Fruit fly (Drosophila melanogaster) whole organism, prepupa: Measurements from ENCODE around the gene enc.

Experiments
- CG10669 ChIP-seq: fragments of 200-800 bp; sonication (Bioruptor generic); optimal IDR thresholded peaks from 3 replicates; lab custom pipeline; 2018; ENCODE audit warnings: missing biosample characterization, mild to moderate bottlenecking, missing genetic modification characterization, moderate library complexity
- CG11762 ChIP-seq: fragments of 200-800 bp; sonication (Bioruptor generic); optimal IDR thresholded peaks from 3 replicates; lab custom pipeline; 2016; ENCODE audit warnings: missing biosample characterization, missing genetic modification characterization; ENCODE audit not compliant: insufficient read depth
- CG15336 ChIP-seq: fragments of 200-800 bp; sonication (Bioruptor generic); IDR thresholded peaks from 2 replicates; pipeline ENCODE4 v1.3.6; 2022; ENCODE audit warnings: missing biosample characterization, missing genetic modification characterization
- CG31627 ChIP-seq: fragments of 200-800 bp; sonication (Bioruptor generic); optimal IDR thresholded peaks from 3 replicates; lab custom pipeline; 2016; ENCODE audit warnings: missing biosample characterization, missing genetic modification characterization
- CG32006 ChIP-seq: fragments of 200-800 bp; sonication (Bioruptor generic); optimal IDR thresholded peaks from 3 replicates; lab custom pipeline; 2017; ENCODE audit warnings: missing biosample characterization, mild to moderate bottlenecking, missing genetic modification characterization
- CG34406 ChIP-seq: fragments of 200-800 bp; sonication (Bioruptor generic); optimal IDR thresholded peaks from 3 replicates; lab custom pipeline; 2016; ENCODE audit warnings: missing biosample characterization, missing genetic modification characterization
- CG3919 ChIP-seq: fragments of 200-800 bp; sonication (Bioruptor generic); optimal IDR thresholded peaks from 3 replicates; lab custom pipeline; 2016; ENCODE audit warnings: missing biosample characterization, missing genetic modification characterization
- CG6163 ChIP-seq: fragments of 200-800 bp; sonication (Bioruptor generic); IDR thresholded peaks from 3 replicates; pipeline ENCODE4 v1.3.6; 2022; ENCODE audit warnings: missing biosample characterization, missing genetic modification characterization
- CG6276 ChIP-seq: fragments of 200-800 bp; sonication (Bioruptor generic); optimal IDR thresholded peaks from 2 replicates; lab custom pipeline; 2017; ENCODE audit warnings: missing biosample characterization, mild to moderate bottlenecking, missing genetic modification characterization
- CG6808 ChIP-seq: fragments of 200-800 bp; sonication (Bioruptor generic); optimal IDR thresholded peaks from 3 replicates; lab custom pipeline; 2017; ENCODE audit warnings: missing biosample characterization, missing genetic modification characterization, mild to moderate bottlenecking, moderate library complexity, missing genetic modification reagents
- CG8632 ChIP-seq: fragments of 200-800 bp; sonication (Bioruptor generic); optimal IDR thresholded peaks from 3 replicates; lab custom pipeline; 2016; ENCODE audit warnings: missing biosample characterization, missing genetic modification characterization
- Eip78C ChIP-seq: fragments of 200-800 bp; sonication (Bioruptor generic); peaks from one replicate; lab custom pipeline; 2016; ENCODE audit warnings: missing biosample characterization, missing genetic modification characterization
- Eip93F ChIP-seq: fragments of 200-800 bp; sonication (Bioruptor generic); optimal IDR thresholded peaks from 2 replicates; lab custom pipeline; 2016; ENCODE audit warnings: missing biosample characterization, mild to moderate bottlenecking, missing genetic modification characterization
- Ets21C ChIP-seq: fragments of 200-800 bp; sonication (Bioruptor generic); optimal IDR thresholded peaks from 3 replicates; lab custom pipeline; 2016; ENCODE audit warnings: missing biosample characterization, missing genetic modification characterization
- Ets96B ChIP-seq: fragments of 200-800 bp; optimal IDR thresholded peaks from 2 replicates; lab custom pipeline; 2019; ENCODE audit warnings: missing biosample characterization, mild to moderate bottlenecking, missing genetic modification characterization, moderate library complexity
- Hr39 ChIP-seq: fragments of 200-800 bp; sonication (Bioruptor generic); optimal IDR thresholded peaks from 2 replicates; lab custom pipeline; 2016; ENCODE audit warnings: missing biosample characterization, missing genetic modification characterization
- Hr4 ChIP-seq: fragments of 200-800 bp; sonication (Bioruptor generic); optimal IDR thresholded peaks from 3 replicates; lab custom pipeline; 2016; ENCODE audit warnings: missing biosample characterization, missing genetic modification characterization
- Lpt ChIP-seq: fragments of 200-800 bp; sonication (Bioruptor generic); optimal IDR thresholded peaks from 3 replicates; lab custom pipeline; 2016; ENCODE audit warnings: missing biosample characterization, missing genetic modification characterization
- Met ChIP-seq: fragments of 200-800 bp; sonication (Bioruptor generic); optimal IDR thresholded peaks from 3 replicates; lab custom pipeline; 2016; ENCODE audit warnings: missing biosample characterization, missing genetic modification characterization
- OdsH ChIP-seq: fragments of 200-800 bp; sonication (Bioruptor generic); optimal IDR thresholded peaks from 3 replicates; lab custom pipeline; 2016; ENCODE audit warnings: missing biosample characterization, missing genetic modification characterization
- Sox14 ChIP-seq: fragments of 200-800 bp; sonication (Bioruptor generic); optimal IDR thresholded peaks from 3 replicates; lab custom pipeline; 2016; ENCODE audit warnings: missing biosample characterization, missing genetic modification characterization
- achi ChIP-seq: fragments of 200-800 bp; sonication (Bioruptor generic); optimal IDR thresholded peaks from 3 replicates; lab custom pipeline; 2016; ENCODE audit warnings: missing biosample characterization, missing genetic modification characterization
- acj6 ChIP-seq: fragments of 200-800 bp; sonication (Bioruptor generic); optimal IDR thresholded peaks from 3 replicates; lab custom pipeline; 2016; ENCODE audit warnings: missing biosample characterization, missing genetic modification characterization
- cyc ChIP-seq: fragments of 200-800 bp; sonication (Bioruptor generic); optimal IDR thresholded peaks from 3 replicates; lab custom pipeline; 2016; ENCODE audit warnings: missing biosample characterization, missing genetic modification characterization
- dac ChIP-seq: fragments of 200-800 bp; sonication (Bioruptor generic); optimal IDR thresholded peaks from 2 replicates; lab custom pipeline; 2017; ENCODE audit warnings: missing biosample characterization, mild to moderate bottlenecking, missing genetic modification characterization
- dsx ChIP-seq: fragments of 200-800 bp; optimal IDR thresholded peaks from 3 replicates; lab custom pipeline; 2019; ENCODE audit warnings: missing biosample characterization, mild to moderate bottlenecking, missing genetic modification characterization, moderate library complexity; ENCODE audit not compliant: poor library complexity, severe bottlenecking
- fd59A ChIP-seq: fragments of 200-800 bp; sonication (Bioruptor generic); optimal IDR thresholded peaks from 2 replicates; lab custom pipeline; 2017; ENCODE audit warnings: missing biosample characterization, mild to moderate bottlenecking, missing genetic modification characterization, missing genetic modification reagents
- fd85E ChIP-seq: fragments of 200-800 bp; sonication (Bioruptor generic); optimal IDR thresholded peaks from 3 replicates; lab custom pipeline; 2016; ENCODE audit warnings: missing biosample characterization, missing genetic modification characterization
- fkh ChIP-seq: fragments of 200-800 bp; sonication (Bioruptor generic); optimal IDR thresholded peaks from 3 replicates; lab custom pipeline; 2017; ENCODE audit warnings: missing biosample characterization, mild to moderate bottlenecking, missing genetic modification characterization, moderate library complexity
- lz ChIP-seq: fragments of 200-800 bp; sonication (Bioruptor generic); optimal IDR thresholded peaks from 3 replicates; lab custom pipeline; 2016; ENCODE audit warnings: missing biosample characterization, missing genetic modification characterization
- net ChIP-seq: fragments of 200-800 bp; sonication (Bioruptor generic); optimal IDR thresholded peaks from 3 replicates; lab custom pipeline; 2016; ENCODE audit warnings: missing biosample characterization, missing genetic modification characterization
- pdm3 ChIP-seq: fragments of 200-800 bp; sonication (Bioruptor generic); optimal IDR thresholded peaks from 3 replicates; lab custom pipeline; 2016; ENCODE audit warnings: missing biosample characterization, missing genetic modification characterization
- salr ChIP-seq, 2 experiments: fragments of 200-800 bp; sonication (Bioruptor generic); optimal IDR thresholded peaks; 3 replicates each; lab custom pipeline; 2016 to 2018; ENCODE audit warnings: missing biosample characterization in 2 of 2, missing genetic modification characterization in 2 of 2, mild to moderate bottlenecking in 1 of 2
- spab ChIP-seq: fragments of 200-800 bp; sonication (Bioruptor generic); optimal IDR thresholded peaks from 2 replicates; lab custom pipeline; 2017; ENCODE audit warnings: missing biosample characterization, mild to moderate bottlenecking, missing genetic modification characterization, missing genetic modification reagents
- ss ChIP-seq, 2 experiments: fragments of 200-800 bp; sonication (Bioruptor generic); optimal IDR thresholded peaks; 2 replicates in 1 of 2; 3 replicates in 1 of 2; lab custom pipeline; 2017 to 2018; ENCODE audit warnings: mild to moderate bottlenecking in 2 of 2, missing biosample characterization in 2 of 2, missing genetic modification characterization in 2 of 2, moderate library complexity in 1 of 2
- svp ChIP-seq: fragments of 200-800 bp; sonication (Bioruptor generic); peaks from one replicate; lab custom pipeline; 2016; ENCODE audit warnings: missing biosample characterization, missing genetic modification characterization
- topi ChIP-seq: fragments of 200-800 bp; sonication (Bioruptor generic); optimal IDR thresholded peaks from 3 replicates; lab custom pipeline; 2016; ENCODE audit warnings: missing biosample characterization, missing genetic modification characterization
- vri ChIP-seq: fragments of 200-800 bp; sonication (Bioruptor generic); optimal IDR thresholded peaks from 3 replicates; lab custom pipeline; 2016; ENCODE audit warnings: missing biosample characterization, mild to moderate bottlenecking, missing genetic modification characterization

Gene enc

dm6 chr3L:3856004-3856403, 37.5 kb downstream of the enc start:
- TF ChIP-seq Ets21C (GFP tag; lab: Kevin White, UChicago) (no peak), fkh (peak; percentile 28)
- TF ChIP-seq, all 60 proteins: peak for 1

- TF ChIP-seq Lpt = peak; percentile 13
- TF ChIP-seq acj6 = peak; percentile 38
- TF ChIP-seq Hr4 (GFP tag; lab: Kevin White, UChicago) = peak; percentile 33
- no peak for TF ChIP-seq fd85E (GFP tag; lab: Kevin White, UChicago)
- TF ChIP-seq CG34406 (GFP tag; lab: Kevin White, UChicago) = peak; percentile 16
- TF ChIP-seq CG10669 (GFP tag; lab: Kevin White, UChicago) = no peak
- TF ChIP-seq CG8632 (GFP tag; lab: Kevin White, UChicago) = no peak
- peak; percentile 40 for TF ChIP-seq OdsH (GFP tag; lab: Kevin White, UChicago)
- TF ChIP-seq CG3919 = peak; percentile 41
- no peak for TF ChIP-seq Eip93F (GFP tag; lab: Kevin White, UChicago)
- TF ChIP-seq vri (GFP tag; lab: Kevin White, UChicago) = no peak
- TF ChIP-seq topi (GFP tag; lab: Kevin White, UChicago) = peak; percentile 31
- peak; percentile 12 for TF ChIP-seq Ets96B
- peak; percentile 29 for TF ChIP-seq pdm3 (GFP tag; lab: Kevin White, UChicago)
- TF ChIP-seq achi (GFP tag; lab: Kevin White, UChicago) = peak; percentile 37
- no peak for TF ChIP-seq lz (GFP tag; lab: Kevin White, UChicago)
- peak in 1 of 2 experiments; percentile 5 for TF ChIP-seq salr (GFP tag; optimal IDR thresholded peaks at IDR 0.05; lab: Kevin White, UChicago)
- no peak for TF ChIP-seq CG6808 (GFP tag; lab: Kevin White, UChicago)
- peak; percentile 11 for TF ChIP-seq cyc (GFP tag; lab: Kevin White, UChicago)
- no peak for TF ChIP-seq CG11762 (GFP tag; lab: Kevin White, UChicago)
- peak; percentile 63 for TF ChIP-seq svp (GFP tag; lab: Kevin White, UChicago)
- peak; percentile 24 for TF ChIP-seq CG31627
- TF ChIP-seq Eip78C = peak; percentile 81
- peak; percentile 63 for TF ChIP-seq fkh
- TF ChIP-seq ss (GFP tag; optimal IDR thresholded peaks at IDR 0.05; lab: Kevin White, UChicago) = peak in 1 of 2 experiments; percentile 60
- peak; percentile 32 for TF ChIP-seq Sox14
- TF ChIP-seq CG15336 = 0 out of 2 replicates have a peak, but pooled peaks have one; percentile 17
- TF ChIP-seq CG32006 (GFP tag; lab: Kevin White, UChicago) = peak; percentile 31
- TF ChIP-seq Hr39 (GFP tag; lab: Kevin White, UChicago) = peak; percentile 14
- no peak for TF ChIP-seq CG6276 (GFP tag; lab: Kevin White, UChicago)
- 0 out of 3 replicates have a peak, but pooled peaks have one; percentile 53 for TF ChIP-seq CG6163 (GFP tag; lab: Robert Waterston, UW)
- TF ChIP-seq fd59A (GFP tag; lab: Kevin White, UChicago) = no peak
- no peak for TF ChIP-seq spab (GFP tag; lab: Kevin White, UChicago)
- peak; percentile 41 for TF ChIP-seq Met (GFP tag; lab: Kevin White, UChicago)
- TF ChIP-seq net (GFP tag; lab: Kevin White, UChicago) = no peak
- TF ChIP-seq dac (GFP tag; lab: Kevin White, UChicago) = no peak
- TF ChIP-seq dsx (GFP tag; lab: Kevin White, UChicago) = no peak
These were observed 44.3 kb downstream of the enc start for dm6 chr3L:3862504-3863380.
